Fruit fly (Drosophila melanogaster) whole organism, embryonic: ENCODE measurements around the gene Send1.

Experiments
- Ada2b ChIP-seq: fragments of 200-800 bp; sonication (Bioruptor generic); IDR thresholded peaks from 2 replicates; pipeline ENCODE4 v1.3.6; 2022; ENCODE audit warnings: missing biosample characterization, missing genetic modification characterization
- Aef1 ChIP-seq: fragments of 200-800 bp; sonication (Bioruptor generic); IDR thresholded peaks from 3 replicates; pipeline ENCODE4 v1.3.6; 2022; ENCODE audit warnings: missing biosample characterization, missing genetic modification characterization
- Asciz ChIP-seq: fragments of 200-800 bp; sonication (Bioruptor generic); optimal IDR thresholded peaks from 2 replicates; lab custom pipeline; 2017; ENCODE audit warnings: missing biosample characterization, mild to moderate bottlenecking, missing genetic modification characterization, missing genetic modification reagents
- B-H1 ChIP-seq: fragments of 200-800 bp; sonication (Bioruptor generic); IDR thresholded peaks from 3 replicates; pipeline ENCODE4 v1.3.6; 2022; ENCODE audit warnings: missing biosample characterization, missing genetic modification characterization
- C15 ChIP-seq: fragments of 200-800 bp; sonication (Bioruptor generic); IDR thresholded peaks from 3 replicates; pipeline ENCODE4 v1.3.6; 2022; ENCODE audit warnings: missing biosample characterization, missing genetic modification characterization
- CG1024 ChIP-seq: fragments of 200-800 bp; sonication (Bioruptor generic); IDR thresholded peaks from 2 replicates; pipeline ENCODE4 v1.3.6; 2022; ENCODE audit warnings: missing biosample characterization, missing genetic modification characterization
- CG11093 ChIP-seq: fragments of 200-800 bp; sonication (Bioruptor generic); IDR thresholded peaks from 3 replicates; pipeline ENCODE4 v1.3.6; 2022; ENCODE audit warnings: missing biosample characterization, missing genetic modification characterization
- CG11398 ChIP-seq: fragments of 200-800 bp; sonication (Bioruptor generic); optimal IDR thresholded peaks from 2 replicates; lab custom pipeline; 2016; ENCODE audit warnings: missing biosample characterization, missing genetic modification characterization
- CG1233 ChIP-seq: fragments of 200-800 bp; sonication (Bioruptor generic); optimal IDR thresholded peaks from 4 replicates; lab custom pipeline; 2018; ENCODE audit warnings: missing biosample characterization, mild to moderate bottlenecking, missing genetic modification characterization
- CG12744 ChIP-seq: fragments of 200-800 bp; sonication (Bioruptor generic); optimal IDR thresholded peaks from 2 replicates; lab custom pipeline; 2016; ENCODE audit warnings: missing biosample characterization, missing genetic modification characterization
- CG13123 ChIP-seq: fragments of 200-800 bp; sonication (Bioruptor generic); optimal IDR thresholded peaks from 2 replicates; lab custom pipeline; 2016; ENCODE audit warnings: missing biosample characterization, missing genetic modification characterization
- CG17385 ChIP-seq: fragments of 200-800 bp; sonication (Bioruptor generic); optimal IDR thresholded peaks from 3 replicates; lab custom pipeline; 2018; ENCODE audit warnings: missing biosample characterization, mild to moderate bottlenecking, missing genetic modification characterization
- CG17612 ChIP-seq: fragments of 200-800 bp; sonication (Bioruptor generic); IDR thresholded peaks from 2 replicates; pipeline ENCODE4 v1.3.6; 2022; ENCODE audit warnings: missing biosample characterization, missing genetic modification characterization
- CG18262 ChIP-seq: fragments of 200-800 bp; optimal IDR thresholded peaks from 3 replicates; lab custom pipeline; 2019; ENCODE audit warnings: missing biosample characterization, mild to moderate bottlenecking, missing genetic modification characterization, moderate library complexity
- CG18476 ChIP-seq: fragments of 200-800 bp; sonication (Bioruptor generic); optimal IDR thresholded peaks from 2 replicates; lab custom pipeline; 2016; ENCODE audit warnings: missing biosample characterization, mild to moderate bottlenecking, missing genetic modification characterization
- CG2199 ChIP-seq: fragments of 200-800 bp; sonication (Bioruptor generic); IDR thresholded peaks from 3 replicates; pipeline ENCODE4 v1.3.6; 2022; ENCODE audit warnings: missing biosample characterization, missing genetic modification characterization
- CG3281 ChIP-seq: fragments of 200-800 bp; sonication (Bioruptor generic); optimal IDR thresholded peaks from 3 replicates; lab custom pipeline; 2017; ENCODE audit warnings: missing biosample characterization, mild to moderate bottlenecking, missing genetic modification characterization
- CG3407 ChIP-seq: fragments of 200-800 bp; sonication (Bioruptor generic); optimal IDR thresholded peaks from 2 replicates; lab custom pipeline; 2018; ENCODE audit warnings: missing biosample characterization, mild to moderate bottlenecking, missing genetic modification characterization
- CG34224 ChIP-seq: fragments of 200-800 bp; sonication (Bioruptor generic); IDR thresholded peaks from 3 replicates; pipeline ENCODE4 v1.3.6; 2022; ENCODE audit warnings: missing biosample characterization, missing genetic modification characterization; ENCODE audit not compliant: partially characterized antibody
- CG34422 ChIP-seq: fragments of 200-800 bp; sonication (Bioruptor generic); IDR thresholded peaks from 3 replicates; pipeline ENCODE4 v1.3.6; 2022; ENCODE audit warnings: missing biosample characterization, missing genetic modification characterization
- CG43689 ChIP-seq: fragments of 200-800 bp; sonication (Bioruptor generic); IDR thresholded peaks from 2 replicates; pipeline ENCODE4 v1.3.6; 2022; ENCODE audit warnings: missing biosample characterization, missing genetic modification characterization
- CG4730 ChIP-seq: fragments of 200-800 bp; sonication (Bioruptor generic); IDR thresholded peaks from 2 replicates; pipeline ENCODE4 v1.3.6; 2022; ENCODE audit warnings: missing biosample characterization, missing genetic modification characterization
- CG4820 ChIP-seq: fragments of 200-800 bp; sonication (Bioruptor generic); optimal IDR thresholded peaks from 3 replicates; lab custom pipeline; 2016; ENCODE audit warnings: missing biosample characterization, missing genetic modification characterization
- CG6175 ChIP-seq: fragments of 200-800 bp; sonication (Bioruptor generic); IDR thresholded peaks from 3 replicates; pipeline ENCODE4 v1.3.6; 2022; ENCODE audit warnings: missing biosample characterization, missing genetic modification characterization
- CG7357 ChIP-seq: fragments of 200-800 bp; sonication (Bioruptor generic); IDR thresholded peaks from 3 replicates; pipeline ENCODE4 v1.3.6; 2022; ENCODE audit warnings: missing biosample characterization, missing genetic modification characterization
- CG7786 ChIP-seq: fragments of 200-800 bp; sonication (Bioruptor generic); optimal IDR thresholded peaks from 2 replicates; lab custom pipeline; 2016; ENCODE audit warnings: missing biosample characterization, missing genetic modification characterization
- CG8359 ChIP-seq: fragments of 200-800 bp; sonication (Bioruptor generic); optimal IDR thresholded peaks from 2 replicates; lab custom pipeline; 2017; ENCODE audit warnings: missing biosample characterization, mild to moderate bottlenecking, missing genetic modification characterization, borderline replicate concordance
- CG8765 ChIP-seq: fragments of 200-800 bp; sonication (Bioruptor generic); IDR thresholded peaks from 2 replicates; pipeline ENCODE4 v1.3.6; 2022; ENCODE audit warnings: missing biosample characterization, missing genetic modification characterization
- CG8944 ChIP-seq: fragments of 200-800 bp; sonication (Bioruptor generic); optimal IDR thresholded peaks from 3 replicates; lab custom pipeline; 2016; ENCODE audit warnings: missing biosample characterization, missing genetic modification characterization
- CG9437 ChIP-seq: fragments of 200-800 bp; sonication (Bioruptor generic); optimal IDR thresholded peaks from 2 replicates; lab custom pipeline; 2018; ENCODE audit warnings: missing biosample characterization, mild to moderate bottlenecking, missing genetic modification characterization
- CTCF ChIP-seq: fragments of 200-800 bp; sonication (Bioruptor generic); optimal IDR thresholded peaks from 2 replicates; lab custom pipeline; 2017; ENCODE audit warnings: missing biosample characterization, mild to moderate bottlenecking, missing genetic modification characterization, moderate library complexity
- CrebB ChIP-seq: fragments of 200-800 bp; sonication (Bioruptor generic); optimal IDR thresholded peaks from 3 replicates; lab custom pipeline; 2018; ENCODE audit warnings: missing biosample characterization, mild to moderate bottlenecking, missing genetic modification characterization
- Dfd ChIP-seq, 2 experiments: fragments of >200 bp; optimal IDR thresholded peaks; 2 replicates each; lab custom pipeline; 2017; ENCODE audit warnings: missing biosample characterization in 2 of 2, missing genetic modification characterization in 2 of 2
- GATAe ChIP-seq: fragments of 200-800 bp; sonication (Bioruptor generic); conservative IDR thresholded peaks from 2 replicates; pipeline ENCODE4 v1.3.6; 2022; ENCODE audit warnings: missing biosample characterization, missing genetic modification characterization
- HLH3B ChIP-seq: fragments of 200-800 bp; sonication (Bioruptor generic); IDR thresholded peaks from 2 replicates; pipeline ENCODE4 v1.3.6; 2022; ENCODE audit warnings: missing biosample characterization, missing genetic modification characterization
- Kr ChIP-seq: fragments of 200-800 bp; sonication (Bioruptor generic); optimal IDR thresholded peaks from 2 replicates; lab custom pipeline; 2017; ENCODE audit warnings: missing biosample characterization, mild to moderate bottlenecking, missing genetic modification characterization
- MBD-R2 ChIP-seq: fragments of 200-800 bp; sonication (Bioruptor generic); IDR thresholded peaks from 2 replicates; pipeline ENCODE4 v1.3.6; 2022; ENCODE audit warnings: missing biosample characterization, missing genetic modification characterization
- NC2β ChIP-seq: fragments of 200-800 bp; sonication (Bioruptor generic); optimal IDR thresholded peaks from 2 replicates; lab custom pipeline; 2016; ENCODE audit warnings: missing biosample characterization, missing genetic modification characterization
- al ChIP-seq: fragments of 200-800 bp; sonication (Bioruptor generic); IDR thresholded peaks from 2 replicates; pipeline ENCODE4 v1.3.6; 2022; ENCODE audit warnings: missing biosample characterization, missing genetic modification characterization
- ap ChIP-seq: fragments of 200-800 bp; sonication (Bioruptor generic); IDR thresholded peaks from 2 replicates; pipeline ENCODE4 v1.3.6; 2022; ENCODE audit warnings: missing biosample characterization, missing genetic modification characterization
- caup ChIP-seq: fragments of 200-800 bp; sonication (Bioruptor generic); optimal IDR thresholded peaks from 3 replicates; lab custom pipeline; 2017; ENCODE audit warnings: missing biosample characterization, mild to moderate bottlenecking, missing genetic modification characterization, moderate library complexity; ENCODE audit not compliant: severe bottlenecking
- danr ChIP-seq: fragments of 200-800 bp; sonication (Bioruptor generic); IDR thresholded peaks from 2 replicates; pipeline ENCODE4 v1.3.6; 2022; ENCODE audit warnings: missing biosample characterization, missing genetic modification characterization
- dpn ChIP-seq, 2 experiments: fragments of 200-800 bp; sonication (Bioruptor generic); optimal IDR thresholded peaks; 3 replicates each; lab custom pipeline; 2016; ENCODE audit warnings: missing biosample characterization in 2 of 2, missing genetic modification characterization in 2 of 2
- ham ChIP-seq: fragments of 200-800 bp; sonication (Bioruptor generic); IDR thresholded peaks from 2 replicates; pipeline ENCODE4 v1.3.6; 2022; ENCODE audit warnings: missing biosample characterization, missing genetic modification characterization
- inv ChIP-seq: fragments of 200-800 bp; sonication (Bioruptor generic); IDR thresholded peaks from 2 replicates; pipeline ENCODE4 v1.3.6; 2022; ENCODE audit warnings: missing biosample characterization, missing genetic modification characterization; ENCODE audit not compliant: partially characterized antibody
- kay ChIP-seq: fragments of 200-800 bp; sonication (Bioruptor generic); optimal IDR thresholded peaks from 2 replicates; lab custom pipeline; 2016; ENCODE audit warnings: missing biosample characterization, missing genetic modification characterization
- ken ChIP-seq: fragments of 200-800 bp; sonication (Bioruptor generic); IDR thresholded peaks from 3 replicates; pipeline ENCODE4 v1.3.6; 2022; ENCODE audit warnings: missing biosample characterization, missing genetic modification characterization
- rib ChIP-seq: fragments of 200-800 bp; sonication (Bioruptor generic); IDR thresholded peaks from 2 replicates; pipeline ENCODE4 v1.3.6; 2022; ENCODE audit warnings: missing biosample characterization, missing genetic modification characterization
- salm ChIP-seq: fragments of 200-800 bp; sonication (Bioruptor generic); optimal IDR thresholded peaks from 2 replicates; lab custom pipeline; 2018; ENCODE audit warnings: missing biosample characterization, mild to moderate bottlenecking, missing genetic modification characterization
- scrt ChIP-seq: fragments of 200-800 bp; sonication (Bioruptor generic); optimal IDR thresholded peaks from 2 replicates; lab custom pipeline; 2018; ENCODE audit warnings: missing biosample characterization, mild to moderate bottlenecking, missing genetic modification characterization, moderate library complexity
- sr ChIP-seq: fragments of 200-800 bp; sonication (Bioruptor generic); IDR thresholded peaks from 3 replicates; pipeline ENCODE4 v1.3.6; 2022; ENCODE audit warnings: missing biosample characterization, missing genetic modification characterization
- unc-4 ChIP-seq: fragments of 200-800 bp; sonication (Bioruptor generic); IDR thresholded peaks from 2 replicates; pipeline ENCODE4 v1.3.6; 2022; ENCODE audit warnings: missing biosample characterization, missing genetic modification characterization; ENCODE audit not compliant: partially characterized antibody

The Send1 gene

DNA sequence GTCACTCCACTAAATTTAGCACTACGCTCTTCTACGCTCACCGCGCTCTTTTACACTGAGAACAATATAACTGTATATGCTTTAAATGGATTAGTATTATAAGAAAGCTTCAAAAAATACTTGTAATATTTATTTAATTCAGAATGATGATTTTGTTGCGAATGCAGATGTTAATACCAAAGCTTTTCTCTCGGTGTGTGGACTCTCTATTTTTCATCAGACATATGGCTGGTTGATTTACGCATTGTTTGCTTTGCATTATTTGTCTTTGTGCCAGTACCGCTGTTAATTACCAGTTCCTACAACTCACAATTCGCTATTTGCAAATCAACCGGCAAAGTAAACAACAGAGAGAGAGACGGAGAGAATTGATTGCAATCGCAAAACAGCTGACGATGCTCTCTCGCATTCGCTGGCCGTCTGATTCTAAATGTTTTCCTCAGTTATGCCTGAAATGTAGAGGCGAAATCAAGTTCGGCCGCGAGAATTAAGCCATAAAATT lies 33.1 kb downstream of the Send1 start (continued):
- TF ChIP-seq CrebB (tag; lab: Kevin White, UChicago) (peak; percentile 98), C15 (peak; percentile 96), CG9437 (GFP tag; lab: Kevin White, UChicago) (peak; percentile 93), CG1024 (GFP tag; lab: Robert Waterston, UW) (peak; percentile 95), CG17385 (GFP tag; lab: Kevin White, UChicago) (peak; percentile 97), CG11398 (GFP tag; lab: Kevin White, UChicago) (peak; percentile 90), CG13123 (peak; percentile 93), danr (GFP tag; lab: Robert Waterston, UW) (peak; percentile 96), ham (GFP tag; lab: Robert Waterston, UW) (peak; percentile 96), unc-4 (GFP tag; lab: Robert Waterston, UW) (no peak), al (GFP tag; lab: Robert Waterston, UW) (peak; percentile 97), CG6175 (GFP tag; lab: Robert Waterston, UW) (peak; percentile 96), CG7357 (peak; percentile 87), CG18262 (peak; percentile 94), Aef1 (GFP tag; lab: Robert Waterston, UW) (peak; percentile 97), CG2199 (GFP tag; lab: Robert Waterston, UW) (peak; percentile 96), HLH3B (peak; percentile 98), CG1233 (GFP tag; lab: Kevin White, UChicago) (peak; percentile 95), CG11093 (GFP tag; lab: Robert Waterston, UW) (peak; percentile 96), salm (tag; lab: Kevin White, UChicago) (peak; percentile 93), Asciz (peak; percentile 89), CG8944 (GFP tag; lab: Kevin White, UChicago) (peak; percentile 94), Dfd (GFP tag; optimal IDR thresholded peaks at IDR 0.05; lab: Kevin White, UChicago) (no peak), caup (GFP tag; lab: Kevin White, UChicago) (peak; percentile 96), CG18476 (GFP tag; lab: Kevin White, UChicago) (peak; percentile 95), rib (GFP tag; lab: Robert Waterston, UW) (peak; percentile 99), CG4730 (GFP tag; lab: Robert Waterston, UW) (peak; percentile 95), GATAe (peak; percentile 84), CG17612 (peak; percentile 93), CG43689 (GFP tag; lab: Robert Waterston, UW) (peak; percentile 98), CG12744 (peak; percentile 93), inv (GFP tag; lab: Robert Waterston, UW) (no peak), CG34224 (no peak), Kr (GFP tag; lab: Kevin White, UChicago) (peak; percentile 77), kay (peak; percentile 96), ap (GFP tag; lab: Robert Waterston, UW) (peak; percentile 97), CTCF (peak; percentile 41), dpn (GFP tag; optimal IDR thresholded peaks at IDR 0.05; lab: Kevin White, UChicago) (peak; percentile 95 to 97), CG8765 (GFP tag; lab: Robert Waterston, UW) (peak; percentile 90), Ada2b (GFP tag; lab: Robert Waterston, UW) (peak; percentile 98), CG4820 (GFP tag; lab: Kevin White, UChicago) (peak; percentile 93), NC2β (peak; percentile 96), ken (GFP tag; lab: Robert Waterston, UW) (peak; percentile 96), CG3281 (GFP tag; lab: Kevin White, UChicago) (peak; percentile 95), CG3407 (GFP tag; lab: Kevin White, UChicago) (peak; percentile 92), MBD-R2 (GFP tag; lab: Robert Waterston, UW) (peak; percentile 96), CG7786 (GFP tag; lab: Kevin White, UChicago) (peak; percentile 97), sr (peak; percentile 92), B-H1 (peak; percentile 97), CG34422 (peak; percentile 99), CG8359 (GFP tag; lab: Kevin White, UChicago) (peak; percentile 75), scrt (GFP tag; lab: Kevin White, UChicago) (peak; percentile 89)
